Fruit fly (Drosophila melanogaster) whole organism, pupa: ENCODE results near the gene CG9166.
"Not testable (repeated sequence)": the region's sequence is repeated elsewhere in the genome, so short reads cannot be mapped to it uniquely, and the experiment has no call there.

Experiments
- CG10348 ChIP-seq: fragments of 200-800 bp; sonication (Bioruptor generic); IDR thresholded peaks from 2 replicates; pipeline ENCODE4 v1.3.6; 2022; ENCODE audit warnings: missing biosample characterization, missing genetic modification characterization
- CG12605 ChIP-seq: fragments of 200-800 bp; sonication (Bioruptor generic); IDR thresholded peaks from 2 replicates; pipeline ENCODE4 v1.3.6; 2022; ENCODE audit warnings: missing biosample characterization, missing genetic modification characterization
- CG13204 ChIP-seq: fragments of 200-800 bp; sonication (Bioruptor generic); optimal IDR thresholded peaks from 2 replicates; lab custom pipeline; 2018; ENCODE audit warnings: missing biosample characterization, mild to moderate bottlenecking, missing genetic modification characterization, moderate library complexity
- CG14655 ChIP-seq: fragments of 200-800 bp; sonication (Bioruptor generic); optimal IDR thresholded peaks from 3 replicates; lab custom pipeline; 2017; ENCODE audit warnings: mild to moderate bottlenecking, missing biosample characterization, missing genetic modification reagents, missing genetic modification characterization
- CG15710 ChIP-seq: fragments of 200-800 bp; sonication (Bioruptor generic); optimal IDR thresholded peaks from 2 replicates; lab custom pipeline; 2018; ENCODE audit warnings: missing biosample characterization, mild to moderate bottlenecking, missing genetic modification characterization, moderate library complexity
- CG17806 ChIP-seq: fragments of 200-800 bp; sonication (Bioruptor generic); optimal IDR thresholded peaks from 2 replicates; lab custom pipeline; 2018; ENCODE audit warnings: missing biosample characterization, mild to moderate bottlenecking, missing genetic modification characterization, moderate library complexity
- CG32121 ChIP-seq: fragments of 200-800 bp; sonication (Bioruptor generic); IDR thresholded peaks from 2 replicates; pipeline ENCODE4 v1.3.6; 2022; ENCODE audit warnings: missing biosample characterization, missing genetic modification characterization
- CG34367 ChIP-seq: fragments of 200-800 bp; sonication (Bioruptor generic); optimal IDR thresholded peaks from 2 replicates; lab custom pipeline; 2018; ENCODE audit warnings: missing biosample characterization, mild to moderate bottlenecking, missing genetic modification characterization
- CG4496 ChIP-seq: fragments of 200-800 bp; sonication (Bioruptor generic); IDR thresholded peaks from 3 replicates; pipeline ENCODE4 v1.3.6; 2022; ENCODE audit warnings: missing biosample characterization, missing genetic modification characterization
- CG8159 ChIP-seq: fragments of 200-800 bp; sonication (Bioruptor generic); optimal IDR thresholded peaks from 3 replicates; lab custom pipeline; 2018; ENCODE audit warnings: missing biosample characterization, mild to moderate bottlenecking, missing genetic modification characterization, moderate library complexity
- CG8301 ChIP-seq: fragments of 200-800 bp; sonication (Bioruptor generic); optimal IDR thresholded peaks from 2 replicates; lab custom pipeline; 2018; ENCODE audit warnings: missing biosample characterization, mild to moderate bottlenecking, missing genetic modification characterization
- CG9948 ChIP-seq: fragments of 200-800 bp; sonication (Bioruptor generic); optimal IDR thresholded peaks from 2 replicates; lab custom pipeline; 2018; ENCODE audit warnings: missing biosample characterization, mild to moderate bottlenecking, missing genetic modification characterization, moderate library complexity
- D1 ChIP-seq: fragments of 200-800 bp; sonication (Bioruptor generic); optimal IDR thresholded peaks from 2 replicates; lab custom pipeline; 2018; ENCODE audit warnings: missing biosample characterization, mild to moderate bottlenecking, missing genetic modification characterization, moderate library complexity
- EcR ChIP-seq: fragments of 200-800 bp; sonication (Bioruptor generic); optimal IDR thresholded peaks from 3 replicates; lab custom pipeline; 2019; ENCODE audit warnings: missing biosample characterization, missing genetic modification characterization, mild to moderate bottlenecking, moderate library complexity, missing genetic modification reagents
- Ets98B ChIP-seq: fragments of 200-800 bp; sonication (Bioruptor generic); IDR thresholded peaks from 2 replicates; pipeline ENCODE4 v1.3.6; 2022; ENCODE audit warnings: missing biosample characterization, missing genetic modification characterization
- Pif1A ChIP-seq: fragments of 200-800 bp; sonication (Bioruptor generic); optimal IDR thresholded peaks from 3 replicates; lab custom pipeline; 2016; ENCODE audit warnings: missing biosample characterization, missing genetic modification characterization
- Pif1B ChIP-seq: fragments of 200-800 bp; sonication (Bioruptor generic); optimal IDR thresholded peaks from 3 replicates; lab custom pipeline; 2016; ENCODE audit warnings: missing biosample characterization, missing genetic modification characterization
- Snoo ChIP-seq: fragments of 200-800 bp; sonication (Bioruptor generic); optimal IDR thresholded peaks from 3 replicates; lab custom pipeline; 2017; ENCODE audit warnings: missing biosample characterization, mild to moderate bottlenecking, missing genetic modification characterization, inconsistent platforms
- fd96Ca ChIP-seq: fragments of 200-800 bp; sonication (Bioruptor generic); IDR thresholded peaks from 3 replicates; pipeline ENCODE4 v1.3.6; 2022; ENCODE audit warnings: missing biosample characterization, missing genetic modification characterization
- gl ChIP-seq: fragments of 200-800 bp; sonication (Bioruptor generic); optimal IDR thresholded peaks from 2 replicates; lab custom pipeline; 2018; ENCODE audit warnings: missing biosample characterization, mild to moderate bottlenecking, missing genetic modification characterization
- rn ChIP-seq: fragments of 200-800 bp; sonication (Bioruptor generic); IDR thresholded peaks from 2 replicates; pipeline ENCODE4 v1.3.6; 2022; ENCODE audit warnings: missing biosample characterization, missing genetic modification characterization

Gene CG9166

dm6 chr3L:1388862-1389261 lies 37.9 kb downstream of the CG9166 start:
- TF ChIP-seq CG12605 (GFP tag; lab: Robert Waterston, UW) (no peak), Snoo (peak; percentile 47)

DNA sequence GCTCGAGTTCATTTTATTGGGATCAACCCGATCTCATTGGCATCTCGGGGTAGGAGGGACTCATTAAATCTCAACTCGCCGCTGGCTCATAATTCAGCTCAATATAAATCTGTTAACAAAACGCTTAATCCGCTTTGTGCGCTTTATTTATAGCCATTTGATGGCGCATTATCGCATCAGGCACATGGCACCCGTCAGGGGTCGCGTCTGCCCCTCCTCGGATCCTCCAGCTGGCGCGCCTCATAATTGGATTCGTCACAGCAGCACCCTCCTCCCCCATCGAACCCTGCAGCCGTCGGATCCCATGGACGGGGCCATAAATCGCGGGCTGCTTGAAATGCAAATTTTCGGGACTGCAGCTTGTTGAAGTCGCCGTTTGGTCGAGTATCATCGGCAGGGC lies 39.5 kb downstream of the CG9166 start:
- TF ChIP-seq CG14655 (GFP tag; lab: Kevin White, UChicago) (no peak), Pif1A (no peak), Ets98B (no peak), fd96Ca (GFP tag; lab: Robert Waterston, UW) (no peak), EcR (GFP tag; lab: Kevin White, UChicago) (no peak), CG15710 (tag; lab: Kevin White, UChicago) (no peak), Snoo (no peak), CG4496 (GFP tag; lab: Robert Waterston, UW) (no peak), CG12605 (GFP tag; lab: Robert Waterston, UW) (no peak), CG13204 (no peak), CG8159 (tag; lab: Kevin White, UChicago) (no peak), CG34367 (tag; lab: Kevin White, UChicago) (no peak), CG17806 (no peak)

DNA sequence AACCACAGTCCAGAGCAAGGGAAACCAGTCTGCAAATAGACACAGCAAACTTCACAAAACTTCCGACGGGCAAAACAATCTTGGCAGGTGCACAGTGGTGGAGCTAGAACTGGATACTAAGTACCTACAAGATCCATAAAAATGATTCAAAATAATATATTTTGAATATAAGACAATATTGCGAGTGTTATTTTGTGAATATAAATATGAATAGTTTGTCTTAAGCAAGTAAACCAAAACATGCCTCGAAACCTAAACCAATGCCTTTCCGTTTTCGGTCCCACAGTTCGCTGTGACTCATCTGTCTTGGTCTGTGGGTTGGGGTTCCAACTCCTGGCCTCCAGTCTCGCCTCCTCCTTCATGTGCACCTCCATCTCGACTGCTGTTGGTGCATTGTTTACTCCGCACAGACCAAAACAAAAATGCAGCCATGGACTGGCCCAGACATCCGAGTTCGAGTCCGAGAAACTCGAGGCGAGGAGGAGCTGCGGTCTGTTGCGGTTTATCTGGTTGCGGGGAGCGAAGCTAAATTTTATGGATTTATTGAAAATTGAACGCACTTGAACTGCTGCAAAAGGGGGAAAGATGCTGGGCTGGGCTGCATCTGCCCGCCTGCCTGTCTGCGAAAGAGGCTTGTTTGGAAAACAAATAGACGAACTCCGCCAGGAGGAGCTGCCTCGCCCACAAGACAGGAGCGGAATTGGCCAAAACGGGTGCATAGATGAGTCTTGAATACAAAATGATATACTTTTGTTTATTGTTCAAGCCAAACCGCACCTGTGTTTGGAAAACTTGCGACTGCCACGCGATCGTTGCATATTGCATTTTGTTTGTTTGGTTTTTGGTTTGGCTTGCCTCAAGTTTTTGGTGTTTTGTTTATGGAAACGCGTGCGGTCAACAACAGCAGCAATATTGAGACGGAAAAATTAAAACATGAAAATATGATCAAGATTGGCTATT lies 41.4 kb downstream of the CG9166 start:
- TF ChIP-seq Pif1B (GFP tag; lab: Kevin White, UChicago) (peak; percentile 85), CG32121 (GFP tag; lab: Robert Waterston, UW) (peak; percentile 28; the same call in 1 of the 2 replicates), gl (tag; lab: Kevin White, UChicago) (peak; percentile 76), D1 (tag; lab: Kevin White, UChicago) (peak; percentile 85), Ets98B (peak; percentile 75), rn (GFP tag; lab: Robert Waterston, UW) (0 out of 2 replicates have a peak, but pooled peaks have one; percentile 23), EcR (GFP tag; lab: Kevin White, UChicago) (peak; percentile 74), Pif1A (peak; percentile 88), CG10348 (GFP tag; lab: Robert Waterston, UW) (no peak), CG14655 (GFP tag; lab: Kevin White, UChicago) (peak; percentile 93), CG12605 (GFP tag; lab: Robert Waterston, UW) (peak; percentile 77), CG13204 (peak; percentile 66), CG4496 (GFP tag; lab: Robert Waterston, UW) (peak; percentile 86), CG8159 (tag; lab: Kevin White, UChicago) (peak; percentile 90), CG15710 (tag; lab: Kevin White, UChicago) (peak; percentile 87), CG8301 (tag; lab: Kevin White, UChicago) (peak; percentile 88), Snoo (peak; percentile 20), fd96Ca (GFP tag; lab: Robert Waterston, UW) (peak; percentile 76), CG9948 (peak; percentile 89), CG17806 (peak; percentile 90), CG34367 (tag; lab: Kevin White, UChicago) (peak; percentile 90)

- no peak for TF ChIP-seq Pif1B (GFP tag; lab: Kevin White, UChicago)
- TF ChIP-seq gl (tag; lab: Kevin White, UChicago): no peak
- no peak for TF ChIP-seq CG8159 (tag; lab: Kevin White, UChicago)
Measured at dm6 chr3L:1394463-1394862, 43.5 kb downstream of the CG9166 start.

DNA sequence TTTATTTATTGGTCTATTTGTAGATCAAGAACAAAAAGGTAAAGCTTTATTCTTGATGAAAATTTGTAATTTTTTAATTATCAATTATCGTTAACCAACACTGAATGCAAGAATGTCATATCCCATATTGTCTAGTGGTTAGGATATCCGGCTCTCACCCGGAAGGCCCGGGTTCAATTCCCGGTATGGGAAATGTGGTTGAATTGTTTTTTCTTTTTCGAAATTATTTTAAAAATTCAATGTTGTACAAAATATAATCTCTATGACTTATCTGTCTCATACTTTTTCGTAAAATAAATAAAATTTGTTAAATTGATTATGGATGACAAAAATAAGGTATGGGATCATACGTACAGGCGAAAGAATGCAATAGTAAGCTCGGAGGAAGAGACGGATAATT lies 47.4 kb downstream of the CG9166 start, which contains the start of gene CG32320:
CG32320 (plus strand) TSS at position 301 of the 400 bp plus-strand sequence.
- not testable (repeated sequence) for TF ChIP-seq CG17806; CG8159 (tag; lab: Kevin White, UChicago); CG15710 (tag; lab: Kevin White, UChicago)

DNA sequence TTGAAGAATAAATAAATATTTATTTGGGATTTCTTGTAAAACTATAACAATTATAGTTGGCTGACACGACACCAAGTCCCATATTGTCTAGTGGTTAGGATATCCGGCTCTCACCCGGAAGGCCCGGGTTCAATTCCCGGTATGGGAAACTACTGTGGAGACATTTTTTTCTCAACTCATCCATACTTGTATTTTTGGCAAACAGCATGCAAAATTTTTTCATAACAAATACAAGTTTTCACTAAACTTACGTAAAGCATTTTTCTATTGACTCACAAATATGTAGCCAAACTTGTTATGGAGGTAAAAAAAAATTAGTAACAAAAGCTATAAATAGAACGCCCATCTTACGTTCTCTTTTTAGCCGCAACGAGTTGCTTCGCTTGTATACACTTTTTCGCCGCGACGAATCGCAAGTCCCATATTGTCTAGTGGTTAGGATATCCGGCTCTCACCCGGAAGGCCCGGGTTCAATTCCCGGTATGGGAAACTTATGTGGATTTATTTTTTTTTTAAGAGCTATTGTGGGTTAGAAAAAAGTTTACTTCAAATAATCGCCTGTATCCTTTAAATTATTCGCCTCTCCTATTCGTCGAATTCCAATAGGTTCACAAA lies 50.6 kb downstream of the CG9166 start:
- TF ChIP-seq D1 (tag; lab: Kevin White, UChicago) (no peak), CG8159 (tag; lab: Kevin White, UChicago) (no peak), CG10348 (GFP tag; lab: Robert Waterston, UW) (no peak), CG12605 (GFP tag; lab: Robert Waterston, UW) (no peak)

- TF ChIP-seq CG14655 (GFP tag; lab: Kevin White, UChicago): no peak
- TF ChIP-seq CG8159 (tag; lab: Kevin White, UChicago): no peak
- TF ChIP-seq CG15710 (tag; lab: Kevin White, UChicago): no peak
- TF ChIP-seq Pif1A: no peak
- no peak for TF ChIP-seq Pif1B (GFP tag; lab: Kevin White, UChicago)
- TF ChIP-seq Snoo: no peak
- TF ChIP-seq CG8301 (tag; lab: Kevin White, UChicago): no peak
- no peak for TF ChIP-seq Ets98B
- no peak for TF ChIP-seq CG9948
- no peak for TF ChIP-seq CG34367 (tag; lab: Kevin White, UChicago)
- TF ChIP-seq CG4496 (GFP tag; lab: Robert Waterston, UW): no peak
- TF ChIP-seq CG17806: no peak
- no peak for TF ChIP-seq fd96Ca (GFP tag; lab: Robert Waterston, UW)
- no peak for TF ChIP-seq EcR (GFP tag; lab: Kevin White, UChicago)
- TF ChIP-seq rn (GFP tag; lab: Robert Waterston, UW): no peak
- no peak for TF ChIP-seq D1 (tag; lab: Kevin White, UChicago)
- TF ChIP-seq CG10348 (GFP tag; lab: Robert Waterston, UW): no peak
- no peak for TF ChIP-seq CG12605 (GFP tag; lab: Robert Waterston, UW)
- TF ChIP-seq gl (tag; lab: Kevin White, UChicago): no peak
- TF ChIP-seq, all 21 proteins: peak for 0
Measured at dm6 chr3L:1402152-1402551, 51.2 kb downstream of the CG9166 start.
